Worm (Caenorhabditis elegans): ENCODE results near the gene gbb-2.

gbb-2 gene

DNA sequence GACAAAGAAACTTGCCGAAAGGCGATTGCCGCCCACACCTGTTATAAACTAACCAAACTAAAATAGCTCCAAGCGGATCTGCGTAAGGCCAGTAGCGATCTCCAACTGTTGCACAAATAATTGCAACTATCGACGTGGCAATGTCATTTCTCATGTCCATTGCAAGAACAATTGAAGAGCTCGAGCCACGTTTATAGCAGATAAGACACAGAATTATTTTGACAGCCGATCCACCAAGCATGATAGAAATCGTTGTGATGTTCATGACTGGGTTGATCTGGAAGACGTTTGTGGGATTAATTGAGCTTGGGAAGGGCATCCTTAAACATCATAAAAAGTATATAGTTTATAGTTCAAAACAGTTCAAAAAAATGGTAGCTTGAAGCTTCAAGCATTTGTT lies 36.4 kb upstream of the gbb-2 start:
- TF ChIP-seq ceh-28 (tag; optimal IDR thresholded peaks at IDR 0.05): no peak
- no peak for TF ChIP-seq ZK546.5 (tag; optimal IDR thresholded peaks at IDR 0.05)
- TF ChIP-seq fkh-10 (GFP tag; optimal IDR thresholded peaks at IDR 0.05): no peak
- TF ChIP-seq mdl-1 (tag; optimal IDR thresholded peaks at IDR 0.05): no peak
- TF ChIP-seq ceh-82 (tag; optimal IDR thresholded peaks at IDR 0.05): no peak
- TF ChIP-seq elt-2 (tag; optimal IDR thresholded peaks at IDR 0.05): no peak
- no peak for TF ChIP-seq nhr-237 (tag; optimal IDR thresholded peaks at IDR 0.05)
- no peak for TF ChIP-seq lsy-12 (tag; optimal IDR thresholded peaks at IDR 0.05)
- TF ChIP-seq nfya-1 (tag; optimal IDR thresholded peaks at IDR 0.05; ENCODE audit: insufficient read depth): no peak
- no peak for TF ChIP-seq nhr-23 (tag; optimal IDR thresholded peaks at IDR 0.05)
- no peak for TF ChIP-seq ztf-11 (tag; optimal IDR thresholded peaks at IDR 0.05)
- TF ChIP-seq nhr-77 (tag; optimal IDR thresholded peaks at IDR 0.05): no peak
- TF ChIP-seq snpc-4 (tag; optimal IDR thresholded peaks at IDR 0.05): no peak
- TF ChIP-seq nhr-67 (tag; optimal IDR thresholded peaks at IDR 0.05): no peak
- TF ChIP-seq skn-1 (tag; optimal IDR thresholded peaks at IDR 0.05): no peak
- TF ChIP-seq sea-2 (GFP tag; optimal IDR thresholded peaks at IDR 0.05): no peak
- no peak for TF ChIP-seq mml-1 (tag; optimal IDR thresholded peaks at IDR 0.05)
- TF ChIP-seq lin-39 (tag; optimal IDR thresholded peaks at IDR 0.05): no peak

DNA sequence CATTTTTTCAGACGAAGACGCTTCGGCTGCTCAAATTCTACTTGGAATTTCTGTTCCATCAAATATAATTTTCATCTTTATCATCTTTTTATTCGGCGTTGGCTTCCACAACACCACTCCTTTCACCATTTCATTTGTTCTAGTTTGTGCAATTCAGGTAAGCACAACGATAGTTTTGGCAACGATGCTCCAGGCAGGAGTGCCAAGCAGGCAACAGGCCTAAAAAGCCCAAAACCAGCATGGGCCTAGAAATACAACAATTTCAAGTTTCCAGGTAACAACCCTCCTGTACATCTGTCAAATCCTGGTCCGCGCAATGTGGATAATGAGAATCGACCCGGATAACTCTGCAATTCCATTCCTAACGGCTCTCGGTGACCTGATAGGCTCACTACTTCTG lies 34.6 kb upstream of the gbb-2 start:
- TF ChIP-seq egl-5 (tag; optimal IDR thresholded peaks at IDR 0.05): no peak
- TF ChIP-seq mml-1 (tag; optimal IDR thresholded peaks at IDR 0.05): no peak
- no peak for TF ChIP-seq nhr-76 (tag; optimal IDR thresholded peaks at IDR 0.05)
- no peak for TF ChIP-seq zag-1 (tag; optimal IDR thresholded peaks at IDR 0.05)

DNA sequence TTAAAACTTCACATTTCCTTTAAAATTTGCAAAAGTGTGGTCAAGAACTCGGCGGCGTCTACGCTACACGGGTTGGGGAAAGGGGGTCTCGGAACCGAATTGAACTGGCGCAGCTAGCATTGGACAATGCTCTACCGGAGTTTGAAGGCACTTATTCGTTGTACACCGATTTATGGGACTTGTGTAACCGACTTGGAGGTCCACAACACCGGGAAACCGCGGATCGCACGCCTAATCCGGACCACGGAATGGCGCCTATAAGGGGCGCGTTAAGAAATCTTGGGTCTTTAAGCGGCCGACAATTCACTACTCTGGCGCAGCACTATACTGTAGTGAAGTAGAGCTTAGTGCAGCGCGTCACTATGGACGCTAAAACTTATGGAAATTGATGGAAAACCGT lies 32.1 kb upstream of the gbb-2 start:
- TF ChIP-seq snpc-4 (tag; optimal IDR thresholded peaks at IDR 0.05) (peak; percentile 77), ama-1 (optimal IDR thresholded peaks at IDR 0.05) (no peak)

DNA sequence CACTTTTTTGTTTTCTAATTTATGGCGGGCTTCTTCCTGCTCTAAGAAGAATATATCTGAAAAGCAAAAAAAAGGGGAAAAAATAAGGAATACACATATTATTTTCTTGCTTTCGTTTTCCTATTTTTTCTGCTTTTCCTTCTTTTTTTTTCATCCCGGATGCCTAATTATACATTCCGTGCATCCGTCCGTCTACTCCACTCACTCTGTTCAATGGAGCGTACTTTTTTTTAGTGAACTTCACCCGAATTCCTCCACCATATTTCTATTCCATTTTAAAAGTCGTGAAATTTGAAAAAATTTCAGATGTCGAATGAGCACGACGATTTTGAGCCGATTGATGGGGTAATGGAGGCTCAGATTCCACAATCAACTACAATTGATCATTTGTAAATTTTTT lies 29.7 kb upstream of the gbb-2 start, which contains the start of gene ZK185.2:
Gene ZK185.2 (plus strand): TSS at position 301 of the 400 bp plus-strand sequence.
- no peak for TF ChIP-seq nfya-1 (tag; optimal IDR thresholded peaks at IDR 0.05; ENCODE audit: insufficient read depth)
- no peak for TF ChIP-seq unc-62 (GFP tag; optimal IDR thresholded peaks at IDR 0.05)
- TF ChIP-seq hmg-11 (tag; optimal IDR thresholded peaks at IDR 0.05): no peak
- TF ChIP-seq nhr-76 (tag; optimal IDR thresholded peaks at IDR 0.05): no peak
- no peak for TF ChIP-seq snpc-4 (tag; optimal IDR thresholded peaks at IDR 0.05)
- TF ChIP-seq nhr-43 (tag; optimal IDR thresholded peaks at IDR 0.05; ENCODE audit: poor library complexity, severe bottlenecking): no peak
- no peak for TF ChIP-seq egl-5 (tag; optimal IDR thresholded peaks at IDR 0.05)
- no peak for TF ChIP-seq nhr-11 (tag; optimal IDR thresholded peaks at IDR 0.05)

DNA sequence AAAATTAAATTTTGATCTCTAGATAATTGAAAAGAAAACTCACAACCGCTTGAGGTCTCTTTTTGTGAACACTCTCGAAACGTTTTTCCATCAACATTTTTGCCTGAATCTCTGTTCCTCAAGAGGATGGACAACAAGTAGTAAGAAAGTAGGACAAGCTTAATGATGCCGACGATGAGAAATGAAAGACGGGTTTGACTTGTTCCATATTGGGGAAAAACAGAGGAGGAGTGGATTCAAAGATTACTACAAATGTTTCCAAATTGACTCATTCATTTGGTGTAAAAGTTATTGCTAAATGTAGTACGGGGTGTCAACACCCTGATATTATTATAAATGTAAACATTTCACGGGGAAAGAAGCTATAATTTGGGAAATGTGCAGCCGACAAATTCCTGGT lies 26.5 kb upstream of the gbb-2 start, which contains the start of gene ZK185.4:
Gene ZK185.4 (minus strand): TSS at position 101 of the 400 bp plus-strand sequence.
- TF ChIP-seq tbx-2 (tag; optimal IDR thresholded peaks at IDR 0.05) (no peak), fkh-2 (tag; optimal IDR thresholded peaks at IDR 0.05) (no peak), skn-1 (tag; optimal IDR thresholded peaks at IDR 0.05) (no peak)

DNA sequence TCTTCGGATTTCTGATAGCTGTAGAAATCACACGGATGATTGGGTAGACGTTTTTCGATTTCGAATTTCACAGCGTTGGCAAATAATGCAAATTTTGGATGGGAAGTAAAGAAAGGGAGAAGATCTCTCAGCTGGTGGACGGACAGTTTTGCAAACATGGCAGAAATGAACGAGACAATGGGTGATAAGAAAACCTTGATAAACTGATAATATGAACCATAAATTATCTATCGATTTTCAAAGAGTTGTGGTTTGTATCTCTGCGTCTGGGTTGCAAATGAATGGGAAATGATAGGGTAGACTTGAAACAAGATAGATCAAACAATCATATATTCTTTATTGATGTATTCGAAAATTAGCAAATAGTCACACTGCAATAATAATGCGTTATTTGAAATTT lies 23.6 kb upstream of the gbb-2 start, which contains the start of gene ZK185.3:
Gene ZK185.3 (minus strand): TSS at position 263 of the 400 bp plus-strand sequence.
- TF ChIP-seq elt-2 (tag; optimal IDR thresholded peaks at IDR 0.05): peak; percentile 85
- TF ChIP-seq nhr-43 (tag; optimal IDR thresholded peaks at IDR 0.05; ENCODE audit: poor library complexity, severe bottlenecking): no peak
- peak; percentile 38 for TF ChIP-seq ceh-28 (tag; optimal IDR thresholded peaks at IDR 0.05)
- no peak for TF ChIP-seq unc-39 (tag; optimal IDR thresholded peaks at IDR 0.05)
- TF ChIP-seq elt-3 (tag; optimal IDR thresholded peaks at IDR 0.05): peak in 1 of 3 experiments; percentile 11
- TF ChIP-seq pqm-1 (tag; optimal IDR thresholded peaks at IDR 0.05): peak; percentile 98

DNA sequence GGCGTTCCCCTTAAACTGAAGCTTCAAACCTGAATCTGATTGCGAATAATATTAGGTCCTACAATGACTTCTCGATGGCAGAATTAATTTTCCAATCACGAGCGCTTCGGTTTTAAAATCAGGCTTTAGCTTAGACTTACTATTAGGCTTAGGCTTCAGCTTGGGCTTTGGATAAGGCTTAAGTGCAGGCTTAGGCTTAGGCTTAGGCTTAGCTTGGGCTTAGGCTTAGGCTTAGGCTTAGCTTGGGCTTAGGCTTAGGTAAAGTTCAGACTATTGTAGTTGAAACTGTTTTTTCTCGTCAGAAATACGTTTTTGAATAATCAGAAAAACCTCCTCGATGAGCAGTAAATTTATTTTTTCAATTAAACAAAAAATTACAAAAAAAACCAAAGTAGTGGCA lies 20.2 kb upstream of the gbb-2 start:
- TF ChIP-seq jun-1 (tag; optimal IDR thresholded peaks at IDR 0.05) (no peak), ceh-28 (tag; optimal IDR thresholded peaks at IDR 0.05) (no peak), fkh-10 (GFP tag; optimal IDR thresholded peaks at IDR 0.05) (no peak), nhr-76 (tag; optimal IDR thresholded peaks at IDR 0.05) (no peak), nhr-28 (tag; optimal IDR thresholded peaks at IDR 0.05) (no peak), ceh-82 (tag; optimal IDR thresholded peaks at IDR 0.05) (no peak), nhr-25 (tag; optimal IDR thresholded peaks at IDR 0.05) (no peak), R02D3.7 (tag; optimal IDR thresholded peaks at IDR 0.05) (no peak), ZK546.5 (tag; optimal IDR thresholded peaks at IDR 0.05) (no peak)
